Fruit fly (Drosophila melanogaster): ENCODE measurements around the gene Grip71.
A peak's percentile ranks its signal among the peaks of the same experiment; 100 is the strongest.

The Grip71 gene

DNA sequence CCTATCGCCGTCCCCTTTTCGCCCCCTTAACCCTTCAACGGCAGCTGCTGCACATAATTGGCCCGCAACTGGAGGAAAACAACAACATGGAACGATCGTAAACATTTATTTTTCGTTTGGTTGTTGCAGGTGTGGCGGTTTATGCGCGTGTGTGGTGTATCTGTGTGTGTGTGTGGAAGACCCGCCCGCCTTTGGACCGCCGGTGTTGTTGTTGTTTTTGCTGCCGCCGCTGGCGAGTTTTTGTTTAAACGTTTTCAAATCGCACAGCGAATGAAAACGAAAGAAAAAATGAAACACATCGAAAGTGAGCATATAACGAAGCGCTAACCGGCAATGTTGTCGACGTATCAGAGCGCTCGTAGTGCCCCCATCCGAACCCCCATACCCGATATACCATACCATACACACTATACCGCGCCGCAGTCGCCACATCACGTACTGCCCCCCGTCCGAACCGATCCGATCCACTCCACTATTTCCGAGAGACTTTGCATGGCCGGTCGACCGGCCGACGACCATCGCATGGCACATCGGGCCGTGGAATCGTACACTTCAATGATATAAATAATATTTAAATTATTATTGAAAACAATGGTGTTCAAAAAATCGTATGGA, 27.0 kb downstream of the Grip71 start (continued):
- TF ChIP-seq CG15514 (GFP tag; optimal IDR thresholded peaks at IDR 0.05) (no peak), Camta (GFP tag; optimal IDR thresholded peaks at IDR 0.05) (no peak), Side (GFP tag; optimal IDR thresholded peaks at IDR 0.05) (no peak), jigr1 (GFP tag; IDR thresholded peaks at IDR 0.05) (no peak), E2f2 (GFP tag; IDR thresholded peaks at IDR 0.05) (no peak), lola (GFP tag; optimal IDR thresholded peaks at IDR 0.05) (no peak), Nf-YA (GFP tag; IDR thresholded peaks at IDR 0.05) (peak; percentile 58), CG17912 (GFP tag; optimal IDR thresholded peaks at IDR 0.05) (no peak), CG13123 (GFP tag; optimal IDR thresholded peaks at IDR 0.05) (no peak), ewg (GFP tag; optimal IDR thresholded peaks at IDR 0.05) (no peak), CG10147 (GFP tag; optimal IDR thresholded peaks at IDR 0.05) (no peak), Nf-YC (tag; optimal IDR thresholded peaks at IDR 0.05) (peak; percentile 97), CG17612 (GFP tag; IDR thresholded peaks at IDR 0.05) (no peak), CG1233 (GFP tag; optimal IDR thresholded peaks at IDR 0.05) (no peak), Dek (tag; optimal IDR thresholded peaks at IDR 0.05) (no peak), CG11696 (GFP tag; IDR thresholded peaks at IDR 0.05) (no peak), Lpt (GFP tag; optimal IDR thresholded peaks at IDR 0.05) (no peak), CG7963 (GFP tag; IDR thresholded peaks at IDR 0.05; ENCODE audit: partially characterized antibody) (no peak), CG18476 (GFP tag; optimal IDR thresholded peaks at IDR 0.05) (no peak), Scr (GFP tag; IDR thresholded peaks at IDR 0.05; ENCODE audit: partially characterized antibody) (no peak), Rfx (GFP tag; IDR thresholded peaks at IDR 0.05) (0 out of 2 replicates have a peak, but pooled peaks have one; percentile 18), mld (GFP tag; IDR thresholded peaks at IDR 0.05; ENCODE audit: partially characterized antibody) (no peak), dpn (GFP tag; optimal IDR thresholded peaks at IDR 0.05) (no peak), crp (GFP tag; optimal IDR thresholded peaks at IDR 0.05) (no peak), Med (GFP tag) (peak; percentile 33), jumu (GFP tag; optimal IDR thresholded peaks at IDR 0.05) (no peak), CG12219 (GFP tag; optimal IDR thresholded peaks at IDR 0.05) (no peak), CG7928 (GFP tag; optimal IDR thresholded peaks at IDR 0.05) (no peak), CG2875 (GFP tag; optimal IDR thresholded peaks at IDR 0.05) (no peak), rib (GFP tag; IDR thresholded peaks at IDR 0.05) (no peak), CG4360 (GFP tag; IDR thresholded peaks at IDR 0.05) (peak; percentile 92), lilli (GFP tag; optimal IDR thresholded peaks at IDR 0.05) (no peak), CG7556 (GFP tag; optimal IDR thresholded peaks at IDR 0.05) (no peak), CG42726 (GFP tag; IDR thresholded peaks at IDR 0.05; ENCODE audit: partially characterized antibody) (no peak), nerfin-2 (GFP tag; IDR thresholded peaks at IDR 0.05; ENCODE audit: partially characterized antibody) (no peak), Dfd (GFP tag; optimal IDR thresholded peaks at IDR 0.05) (peak in 1 of 2 experiments; percentile 22), Sin3A (optimal IDR thresholded peaks at IDR 0.05) (no peak), wek (GFP tag; optimal IDR thresholded peaks at IDR 0.05) (no peak), toy (GFP tag; IDR thresholded peaks at IDR 0.05) (no peak), mirr (GFP tag; optimal IDR thresholded peaks at IDR 0.05) (no peak), Dll (GFP tag; IDR thresholded peaks at IDR 0.05; ENCODE audit: partially characterized antibody) (0 out of 4 replicates have a peak, but pooled peaks have one; percentile 23), pho (GFP tag; optimal IDR thresholded peaks at IDR 0.05) (no peak), CG4707 (GFP tag; optimal IDR thresholded peaks at IDR 0.05) (no peak), CG6175 (GFP tag; IDR thresholded peaks at IDR 0.05) (peak; percentile 69; the same call in 1 of the 3 replicates), Myb (GFP tag; optimal IDR thresholded peaks at IDR 0.05) (no peak), sr (GFP tag; IDR thresholded peaks at IDR 0.05) (no peak), cad (GFP tag; optimal IDR thresholded peaks at IDR 0.05) (peak; percentile 3), CG12659 (GFP tag; optimal IDR thresholded peaks at IDR 0.05) (no peak), psq (GFP tag; optimal IDR thresholded peaks at IDR 0.05) (no peak), ham (GFP tag; IDR thresholded peaks at IDR 0.05) (no peak)
